Worm (Caenorhabditis elegans) whole organism, L4 larva: ENCODE data around the gene gas-1.

Experiments used
- dmd-8 ChIP-seq: fragments of 200-800 bp; sonication (Bioruptor generic); IDR thresholded peaks from 2 replicates; pipeline ENCODE4 v1.3.6; 2022; ENCODE audit warnings: missing genetic modification characterization, missing compliant biosample characterization
- hlh-30 ChIP-seq: sonication (generic microtip); optimal IDR thresholded peaks from 2 replicates; lab custom pipeline; 2017; ENCODE audit warnings: antibody characterized with exemption, mild to moderate bottlenecking, missing genetic modification characterization, missing compliant biosample characterization; ENCODE audit not compliant: insufficient read depth
- skn-1 ChIP-seq: fragments of 150-350 bp; optimal IDR thresholded peaks from 2 replicates; lab custom pipeline; 2014; ENCODE audit warnings: missing biosample characterization, missing genetic modification characterization

DNA sequence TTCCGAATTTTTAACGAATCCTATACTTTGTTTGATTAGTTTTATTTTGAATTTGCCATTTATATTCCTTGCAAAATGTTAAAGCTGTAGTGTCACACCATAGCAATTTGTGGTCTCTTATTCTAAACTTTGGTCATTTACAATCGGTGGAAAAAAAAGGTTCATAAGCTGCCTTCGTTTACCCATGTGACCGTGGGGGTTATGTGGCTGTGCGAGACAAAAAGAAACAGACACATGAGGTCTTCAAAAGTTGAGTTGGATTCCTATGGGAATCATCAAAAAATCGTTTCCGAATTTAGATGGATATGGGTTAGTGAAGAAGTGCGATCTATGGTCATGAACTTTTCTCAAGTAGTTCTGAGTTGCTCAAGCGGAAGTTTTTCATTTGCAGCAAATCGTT lies 25.9 kb downstream of the gas-1 start:
- TF ChIP-seq dmd-8 (GFP tag; lab: Robert Waterston, UW): no peak
- peak; percentile 79 for TF ChIP-seq hlh-30 (tag; lab: Kevin White, UChicago)
- no peak for TF ChIP-seq skn-1
